Worm (Caenorhabditis elegans) whole organism, mixed stage, embryonic: ENCODE results near the gene R07E4.5.

Experiments
- M03D4.4 ChIP-seq: sonication (generic microtip); optimal IDR thresholded peaks from 2 replicates; lab custom pipeline; 2017; ENCODE audit warnings: mild to moderate bottlenecking, missing genetic modification characterization, missing compliant biosample characterization
- bed-3 ChIP-seq: fragments of 200-800 bp; sonication (Bioruptor generic); optimal IDR thresholded peaks from 3 replicates; lab custom pipeline; 2018; ENCODE audit warnings: mild to moderate bottlenecking, missing genetic modification characterization, moderate library complexity, missing compliant biosample characterization
- blmp-1 ChIP-seq: fragments of 150-350 bp; optimal IDR thresholded peaks from 2 replicates; lab custom pipeline; 2014; ENCODE audit warnings: missing biosample characterization, missing genetic modification characterization
- ceh-39 ChIP-seq: fragments of 150-350 bp; optimal IDR thresholded peaks from 2 replicates; lab custom pipeline; 2014; ENCODE audit warnings: missing biosample characterization, missing genetic modification characterization
- ceh-43 ChIP-seq: fragments of 200-800 bp; sonication (Bioruptor generic); optimal IDR thresholded peaks from 2 replicates; lab custom pipeline; 2018; ENCODE audit warnings: mild to moderate bottlenecking, missing genetic modification characterization, moderate library complexity, missing compliant biosample characterization
- ceh-83 ChIP-seq: fragments of 200-800 bp; sonication (Bioruptor generic); optimal IDR thresholded peaks from 2 replicates; lab custom pipeline; 2018; ENCODE audit warnings: mild to moderate bottlenecking, missing genetic modification characterization, missing compliant biosample characterization
- ces-1 ChIP-seq: fragments of 150-350 bp; optimal IDR thresholded peaks from 2 replicates; lab custom pipeline; 2014; ENCODE audit warnings: missing biosample characterization, missing genetic modification reagents, missing genetic modification characterization
- cnd-1 ChIP-seq: fragments of 200-800 bp; sonication (Bioruptor generic); optimal IDR thresholded peaks from 2 replicates; lab custom pipeline; 2018; ENCODE audit warnings: mild to moderate bottlenecking, missing genetic modification characterization, missing compliant biosample characterization
- drap-1 ChIP-seq: fragments of 200-800 bp; sonication (Bioruptor generic); optimal IDR thresholded peaks from 3 replicates; lab custom pipeline; 2018; ENCODE audit warnings: mild to moderate bottlenecking, missing genetic modification characterization, missing compliant biosample characterization
- elt-1 ChIP-seq: sonication (generic microtip); optimal IDR thresholded peaks from 2 replicates; lab custom pipeline; 2017; ENCODE audit warnings: missing genetic modification characterization, mild to moderate bottlenecking, missing compliant biosample characterization, antibody characterized with exemption, moderate library complexity, borderline replicate concordance; ENCODE audit not compliant: insufficient read depth
- elt-3 ChIP-seq: fragments of 150-350 bp; optimal IDR thresholded peaks from 2 replicates; lab custom pipeline; 2014; ENCODE audit warnings: missing biosample characterization, missing genetic modification characterization
- flh-1 ChIP-seq: fragments of 200-800 bp; sonication (Bioruptor generic); optimal IDR thresholded peaks from 2 replicates; lab custom pipeline; 2018; ENCODE audit warnings: mild to moderate bottlenecking, missing genetic modification characterization, moderate library complexity, missing compliant biosample characterization
- ham-2 ChIP-seq: fragments of 200-800 bp; sonication (Bioruptor generic); optimal IDR thresholded peaks from 2 replicates; lab custom pipeline; 2018; ENCODE audit warnings: mild to moderate bottlenecking, missing genetic modification characterization, missing compliant biosample characterization
- hlh-1 ChIP-seq: fragments of 150-350 bp; optimal IDR thresholded peaks from 2 replicates; lab custom pipeline; 2014; ENCODE audit warnings: missing biosample characterization, missing genetic modification reagents, missing genetic modification characterization
- lin-13 ChIP-seq: fragments of 150-350 bp; optimal IDR thresholded peaks from 2 replicates; lab custom pipeline; 2014; ENCODE audit warnings: missing biosample characterization, missing genetic modification characterization
- lin-32 ChIP-seq: fragments of 200-800 bp; sonication (Bioruptor generic); optimal IDR thresholded peaks from 2 replicates; lab custom pipeline; 2018; ENCODE audit warnings: mild to moderate bottlenecking, missing genetic modification characterization, missing compliant biosample characterization
- lsy-2 ChIP-seq: fragments of 150-350 bp; optimal IDR thresholded peaks from 2 replicates; lab custom pipeline; 2014; ENCODE audit warnings: missing biosample characterization, missing genetic modification characterization
- mab-5 ChIP-seq: fragments of 150-350 bp; optimal IDR thresholded peaks from 2 replicates; lab custom pipeline; 2014; ENCODE audit warnings: missing biosample characterization, missing genetic modification characterization
- mep-1 ChIP-seq: fragments of 150-350 bp; optimal IDR thresholded peaks from 2 replicates; lab custom pipeline; 2017; ENCODE audit warnings: missing biosample characterization, missing genetic modification reagents, missing genetic modification characterization, inconsistent platforms
- mls-2 ChIP-seq: sonication (generic microtip); optimal IDR thresholded peaks from 2 replicates; lab custom pipeline; 2016; ENCODE audit warnings: mild to moderate bottlenecking, missing genetic modification characterization, moderate library complexity, missing compliant biosample characterization
- nhr-12 ChIP-seq: fragments of 150-350 bp; optimal IDR thresholded peaks from 2 replicates; lab custom pipeline; 2014; ENCODE audit warnings: missing biosample characterization, missing genetic modification characterization
- nhr-2 ChIP-seq: fragments of 150-350 bp; optimal IDR thresholded peaks from 2 replicates; lab custom pipeline; 2014; ENCODE audit warnings: missing biosample characterization, missing genetic modification characterization
- nhr-237 ChIP-seq: fragments of 150-350 bp; optimal IDR thresholded peaks from 2 replicates; lab custom pipeline; 2014; ENCODE audit warnings: missing biosample characterization, missing genetic modification characterization
- nhr-76 ChIP-seq: sonication (generic microtip); optimal IDR thresholded peaks from 2 replicates; lab custom pipeline; 2017; ENCODE audit warnings: missing biosample characterization, missing genetic modification characterization
- pha-4 ChIP-seq: fragments of 150-350 bp; optimal IDR thresholded peaks from 2 replicates; lab custom pipeline; 2018; ENCODE audit warnings: missing biosample characterization, missing genetic modification reagents, missing genetic modification characterization
- sem-2 ChIP-seq: fragments of 200-800 bp; sonication (Bioruptor generic); optimal IDR thresholded peaks from 2 replicates; lab custom pipeline; 2018; ENCODE audit warnings: mild to moderate bottlenecking, missing genetic modification characterization, missing compliant biosample characterization
- snpc-4 ChIP-seq: fragments of 150-350 bp; optimal IDR thresholded peaks from 2 replicates; lab custom pipeline; 2014; ENCODE audit warnings: missing biosample characterization, missing genetic modification characterization
- sptf-1 ChIP-seq: sonication (generic microtip); optimal IDR thresholded peaks from 2 replicates; lab custom pipeline; 2017; ENCODE audit warnings: mild to moderate bottlenecking, missing genetic modification characterization, moderate library complexity, missing compliant biosample characterization
- tbx-8 ChIP-seq: fragments of 200-800 bp; sonication (Bioruptor generic); optimal IDR thresholded peaks from 2 replicates; lab custom pipeline; 2018; ENCODE audit warnings: mild to moderate bottlenecking, missing genetic modification characterization, moderate library complexity, missing compliant biosample characterization
- unc-120 ChIP-seq: sonication (generic microtip); optimal IDR thresholded peaks from 2 replicates; lab custom pipeline; 2017; ENCODE audit warnings: missing genetic modification characterization, missing compliant biosample characterization; ENCODE audit not compliant: poor library complexity, severe bottlenecking
- unc-39 ChIP-seq: fragments of 150-350 bp; optimal IDR thresholded peaks from 2 replicates; lab custom pipeline; 2014; ENCODE audit warnings: missing biosample characterization, missing genetic modification characterization
- unc-62 ChIP-seq: fragments of 150-350 bp; optimal IDR thresholded peaks from 2 replicates; lab custom pipeline; 2014; ENCODE audit warnings: missing biosample characterization, missing genetic modification reagents, missing genetic modification characterization
- zip-8 ChIP-seq: fragments of 150-350 bp; optimal IDR thresholded peaks from 2 replicates; lab custom pipeline; 2014; ENCODE audit warnings: missing biosample characterization, missing genetic modification characterization

R07E4.5 gene

ce11 chrX:5944488-5944887 lies 8.5 kb downstream of the R07E4.5 start, which contains the start of gene acs-17:
acs-17 (minus strand) TSS chrX:5944510.
- TF ChIP-seq mep-1 (tag; lab: Kevin White, UChicago) (no peak), ceh-39 (tag; lab: Kevin White, UChicago) (no peak), M03D4.4 (tag; lab: Kevin White, UChicago) (no peak), unc-120 (tag; lab: Kevin White, UChicago) (no peak), drap-1 (no peak), sem-2 (GFP tag; lab: Kevin White, UChicago) (no peak), hlh-1 (tag; lab: Kevin White, UChicago) (no peak), unc-39 (tag; lab: Kevin White, UChicago) (no peak), flh-1 (no peak), snpc-4 (tag; lab: Kevin White, UChicago) (no peak), lin-13 (no peak)

ce11 chrX:5943908-5944307 lies 9.1 kb downstream of the R07E4.5 start:
- TF ChIP-seq drap-1: no peak
- no peak for TF ChIP-seq nhr-12 (tag; lab: Kevin White, UChicago)
- no peak for TF ChIP-seq ceh-39 (tag; lab: Kevin White, UChicago)
- no peak for TF ChIP-seq lin-13

DNA sequence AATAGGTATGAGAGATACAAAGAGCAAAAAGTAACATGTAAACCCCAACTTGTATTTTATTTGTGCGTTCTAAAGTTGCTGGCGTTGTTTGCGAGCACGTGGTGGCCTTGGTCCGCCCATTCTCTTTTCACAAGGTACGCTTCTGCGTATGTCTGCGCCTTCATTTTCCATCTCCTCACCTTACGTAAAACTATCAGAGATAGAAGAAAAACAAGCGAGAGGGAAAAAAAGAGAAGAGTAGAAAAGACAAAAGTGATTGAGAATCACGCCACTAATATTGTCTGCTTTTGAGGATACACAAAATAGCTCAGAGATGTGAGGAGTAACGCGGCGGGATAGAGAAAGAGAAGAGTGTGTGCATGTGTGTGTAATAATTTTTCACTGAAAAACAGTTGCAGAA lies 10.8 kb downstream of the R07E4.5 start:
- TF ChIP-seq hlh-1 (tag; lab: Kevin White, UChicago) (peak; percentile 31), flh-1 (no peak), lin-13 (no peak), unc-120 (tag; lab: Kevin White, UChicago) (peak; percentile 47), tbx-8 (GFP tag; lab: Kevin White, UChicago) (no peak), unc-62 (GFP tag; lab: Kevin White, UChicago) (peak; percentile 21)

ce11 chrX:5941325-5941724 lies 11.6 kb downstream of the R07E4.5 start:
- TF ChIP-seq tbx-8 (GFP tag; lab: Kevin White, UChicago) (no peak), elt-1 (tag; lab: Kevin White, UChicago) (no peak), nhr-2 (no peak), bed-3 (no peak)

ce11 chrX:5935473-5935872 lies 17.5 kb downstream of the R07E4.5 start, which contains the start of gene C46F4.3:
C46F4.3 (plus strand) TSS chrX:5935773.
- no peak for TF ChIP-seq ceh-43 (GFP tag; lab: Kevin White, UChicago)
- no peak for TF ChIP-seq pha-4 (tag; lab: Kevin White, UChicago)
- no peak for TF ChIP-seq sem-2 (GFP tag; lab: Kevin White, UChicago)
- TF ChIP-seq ceh-83: no peak
- TF ChIP-seq nhr-12 (tag; lab: Kevin White, UChicago): no peak
- no peak for TF ChIP-seq mep-1 (tag; lab: Kevin White, UChicago)
- TF ChIP-seq ham-2 (GFP tag; lab: Kevin White, UChicago): no peak
- no peak for TF ChIP-seq elt-3 (tag; lab: Kevin White, UChicago)
- TF ChIP-seq mab-5 (tag; lab: Kevin White, UChicago): no peak
- TF ChIP-seq ces-1: no peak
- no peak for TF ChIP-seq lin-32 (GFP tag; lab: Kevin White, UChicago)
- no peak for TF ChIP-seq lsy-2 (tag; lab: Kevin White, UChicago)
- no peak for TF ChIP-seq nhr-76 (tag; lab: Kevin White, UChicago)
- TF ChIP-seq tbx-8 (GFP tag; lab: Kevin White, UChicago): no peak
- no peak for TF ChIP-seq flh-1
- TF ChIP-seq nhr-2: no peak
- TF ChIP-seq lin-13: no peak
- TF ChIP-seq ceh-39 (tag; lab: Kevin White, UChicago): no peak
- no peak for TF ChIP-seq blmp-1 (tag; lab: Kevin White, UChicago)

- no peak for TF ChIP-seq blmp-1 (tag; lab: Kevin White, UChicago)
- no peak for TF ChIP-seq mab-5 (tag; lab: Kevin White, UChicago)
- TF ChIP-seq drap-1: no peak
- no peak for TF ChIP-seq flh-1
- no peak for TF ChIP-seq mep-1 (tag; lab: Kevin White, UChicago)
- TF ChIP-seq ces-1: no peak
- TF ChIP-seq nhr-237 (tag; lab: Kevin White, UChicago): no peak
- TF ChIP-seq cnd-1: no peak
- no peak for TF ChIP-seq lsy-2 (tag; lab: Kevin White, UChicago)
- TF ChIP-seq sptf-1: no peak
- no peak for TF ChIP-seq snpc-4 (tag; lab: Kevin White, UChicago)
- TF ChIP-seq unc-120 (tag; lab: Kevin White, UChicago): no peak
- TF ChIP-seq bed-3: no peak
- no peak for TF ChIP-seq zip-8
- TF ChIP-seq mls-2: no peak
- TF ChIP-seq sem-2 (GFP tag; lab: Kevin White, UChicago): no peak
- no peak for TF ChIP-seq nhr-2
Measured at ce11 chrX:5932923-5933322, 20.1 kb downstream of the R07E4.5 start.
